Worm (Caenorhabditis elegans): Measurements from ENCODE around the gene kap-1.

- no peak for TF ChIP-seq tbx-37 (GFP tag; conservative IDR thresholded peaks at IDR 0.05)
- no peak for TF ChIP-seq sea-1 (GFP tag; conservative IDR thresholded peaks at IDR 0.05)
- no peak for TF ChIP-seq ceh-36 (tag; optimal IDR thresholded peaks at IDR 0.05)
- TF ChIP-seq F13C5.2 (tag; optimal IDR thresholded peaks at IDR 0.05) = no peak
- no peak for TF ChIP-seq aly-1 (tag; optimal IDR thresholded peaks at IDR 0.05)
- TF ChIP-seq hmg-4 (GFP tag; optimal IDR thresholded peaks at IDR 0.05) = no peak
- TF ChIP-seq ama-1 (optimal IDR thresholded peaks at IDR 0.05) = no peak
Observed at ce11 chrIII:7383733-7384132, 45.1 kb downstream of the kap-1 start, which contains the start of gene tbp-1.

All from whole organism, early embryonic.